Worm (Caenorhabditis elegans) whole organism, L4 larva: ENCODE data around the gene oac-20.

Experiments
- gei-8 ChIP-seq: fragments of 200-800 bp; sonication (Bioruptor generic); optimal IDR thresholded peaks from 2 replicates; lab custom pipeline; 2018; ENCODE audit warnings: mild to moderate bottlenecking, missing genetic modification characterization, missing compliant biosample characterization
- nhr-28 ChIP-seq: fragments of 150-350 bp; optimal IDR thresholded peaks from 2 replicates; lab custom pipeline; 2014; ENCODE audit warnings: missing biosample characterization, missing genetic modification characterization
- nhr-41 ChIP-seq: fragments of 200-800 bp; sonication (Bioruptor generic); IDR thresholded peaks from 2 replicates; pipeline ENCODE4 v1.3.6; 2022; ENCODE audit warnings: missing genetic modification reagents, missing genetic modification characterization, missing compliant biosample characterization
- pha-4 ChIP-seq, 2 experiments: fragments of 150-350 bp in 1 of 2; fragments of 200-800 bp in 1 of 2; sonication (Bioruptor generic) in 1 of 2; IDR thresholded peaks in 1 of 2; optimal IDR thresholded peaks in 1 of 2; 2 replicates each; pipeline versions ENCODE4 v1.3.6 to Lab custom; 2014 to 2022; ENCODE audit warnings: missing genetic modification characterization in 2 of 2, missing genetic modification reagents in 2 of 2, missing biosample characterization in 1 of 2, missing compliant biosample characterization in 1 of 2

DNA sequence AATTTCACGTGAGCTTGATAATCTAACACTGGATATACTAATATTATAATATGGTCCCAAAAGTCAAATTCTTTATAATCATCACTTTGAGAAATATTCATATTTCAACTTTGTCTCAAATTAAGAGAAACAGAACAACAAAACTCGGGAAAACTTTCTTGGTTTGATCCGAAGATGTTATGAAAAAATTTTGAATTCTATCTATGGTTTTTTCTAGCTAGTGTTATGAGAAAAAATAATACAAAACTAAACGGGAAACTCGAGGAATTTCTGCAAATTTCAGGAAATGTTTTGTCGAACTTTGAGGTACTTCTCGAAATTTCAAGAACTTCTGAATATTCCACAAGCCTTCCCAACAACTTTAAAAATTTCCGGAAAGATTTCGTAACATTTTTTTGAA lies 27.6 kb upstream of the oac-20 start, which contains the start of gene srw-59:
- no peak for TF ChIP-seq pha-4 (GFP tag; IDR thresholded peaks at IDR 0.05; lab: Robert Waterston, UW)
- TF ChIP-seq pha-4 (tag; optimal IDR thresholded peaks at IDR 0.05; lab: Kevin White, UChicago), result no peak
- TF ChIP-seq nhr-28 (tag; lab: Kevin White, UChicago), result no peak
- TF ChIP-seq nhr-41 (GFP tag; lab: Robert Waterston, UW), result no peak
- no peak for TF ChIP-seq gei-8
